Worm (Caenorhabditis elegans): ENCODE data around the gene F28A12.3.

Gene F28A12.3

ce11 chrV:8629029-8629428, 12.1 kb downstream of the F28A12.3 start, which contains the start of gene F41E6.12:
F41E6.12 (minus strand) TSS chrV:8629129.
- TF ChIP-seq blmp-1 (tag; optimal IDR thresholded peaks at IDR 0.05), result peak; percentile 21
- TF ChIP-seq ces-1 (GFP tag; optimal IDR thresholded peaks at IDR 0.05), result no peak
- TF ChIP-seq ama-1 (optimal IDR thresholded peaks at IDR 0.05), result peak; percentile 50
- TF ChIP-seq nhr-85 (tag), result peak; percentile 49
- no peak for TF ChIP-seq unc-30 (tag; optimal IDR thresholded peaks at IDR 0.05)
- TF ChIP-seq fkh-8 (tag; optimal IDR thresholded peaks at IDR 0.05), result no peak
- TF ChIP-seq efl-1 (optimal IDR thresholded peaks at IDR 0.05), result no peak
- TF ChIP-seq efl-1 (GFP tag; optimal IDR thresholded peaks at IDR 0.05 in 1 of 2), result peak in 1 of 2 experiments; percentile 37

ce11 chrV:8627580-8627979, 13.6 kb downstream of the F28A12.3 start:
- TF ChIP-seq efl-1 (optimal IDR thresholded peaks at IDR 0.05), result no peak
- TF ChIP-seq efl-1 (GFP tag; optimal IDR thresholded peaks at IDR 0.05 in 1 of 2), result peak in 1 of 2 experiments; percentile 48
- no peak for TF ChIP-seq efl-3 (GFP tag; optimal IDR thresholded peaks at IDR 0.05)

ce11 chrV:8626406-8626805, 14.8 kb downstream of the F28A12.3 start:
- TF ChIP-seq egl-13 (tag; optimal IDR thresholded peaks at IDR 0.05) (peak; percentile 5), fkh-8 (tag; optimal IDR thresholded peaks at IDR 0.05) (peak; percentile 6), nhr-12 (tag; optimal IDR thresholded peaks at IDR 0.05) (no peak), lin-14 (GFP tag; optimal IDR thresholded peaks at IDR 0.05) (peak; percentile 26), nhr-71 (tag; optimal IDR thresholded peaks at IDR 0.05) (peak; percentile 25), blmp-1 (tag; optimal IDR thresholded peaks at IDR 0.05) (no peak), nhr-85 (tag) (peak; percentile 76)

- TF ChIP-seq unc-130 (tag; optimal IDR thresholded peaks at IDR 0.05) (no peak), lin-14 (GFP tag; optimal IDR thresholded peaks at IDR 0.05) (peak; percentile 70), ztf-4 (tag; optimal IDR thresholded peaks at IDR 0.05) (no peak), blmp-1 (tag; optimal IDR thresholded peaks at IDR 0.05) (no peak), dsc-1 (tag; optimal IDR thresholded peaks at IDR 0.05) (peak; percentile 33), ceh-82 (tag; optimal IDR thresholded peaks at IDR 0.05) (peak in 1 of 3 experiments; percentile 24), fkh-10 (GFP tag; optimal IDR thresholded peaks at IDR 0.05) (peak; percentile 19), isw-1 (GFP tag; IDR thresholded peaks at IDR 0.05) (no peak)
These were observed 17.4 kb downstream of the F28A12.3 start, which contains the start of gene F41E6.17 for ce11 chrV:8623754-8624153. F41E6.17 (plus strand) TSS chrV:8624101.

- TF ChIP-seq pax-3 (tag; optimal IDR thresholded peaks at IDR 0.05) (no peak), ceh-82 (tag; optimal IDR thresholded peaks at IDR 0.05) (no peak), nhr-28 (tag; optimal IDR thresholded peaks at IDR 0.05) (no peak), vab-15 (tag; optimal IDR thresholded peaks at IDR 0.05) (no peak), C16A3.4 (tag; optimal IDR thresholded peaks at IDR 0.05) (no peak), lin-35 (GFP tag; optimal IDR thresholded peaks at IDR 0.05) (no peak), nhr-12 (tag; optimal IDR thresholded peaks at IDR 0.05) (no peak), ceh-88 (GFP tag; IDR thresholded peaks at IDR 0.05) (no peak), aly-2 (tag; optimal IDR thresholded peaks at IDR 0.05) (no peak), unc-30 (tag; optimal IDR thresholded peaks at IDR 0.05) (no peak), sox-4 (tag; optimal IDR thresholded peaks at IDR 0.05) (no peak), nhr-47 (tag; optimal IDR thresholded peaks at IDR 0.05) (no peak), zag-1 (tag; optimal IDR thresholded peaks at IDR 0.05) (no peak), rnt-1 (tag; optimal IDR thresholded peaks at IDR 0.05) (no peak), fkh-8 (tag; optimal IDR thresholded peaks at IDR 0.05) (no peak)
These were observed 18.9 kb downstream of the F28A12.3 start, which contains the start of gene F41E6.1 for ce11 chrV:8622314-8622713. F41E6.1 (plus strand) TSS chrV:8622614.

ce11 chrV:8621213-8621612, 20.0 kb downstream of the F28A12.3 start, which contains the start of gene idpc-2:
idpc-2 (minus strand) TSS chrV:8621313.
- no peak for TF ChIP-seq C16A3.4 (tag; optimal IDR thresholded peaks at IDR 0.05)
- TF ChIP-seq nhr-85 (tag), result no peak
- TF ChIP-seq F16B12.6 (tag; optimal IDR thresholded peaks at IDR 0.05), result no peak
- no peak for TF ChIP-seq tbx-2 (tag; optimal IDR thresholded peaks at IDR 0.05)
- no peak for TF ChIP-seq skn-1 (tag; optimal IDR thresholded peaks at IDR 0.05)
- no peak for TF ChIP-seq rnt-1 (tag; optimal IDR thresholded peaks at IDR 0.05)
- TF ChIP-seq egl-27 (tag; optimal IDR thresholded peaks at IDR 0.05), result no peak
- TF ChIP-seq pax-3 (tag; optimal IDR thresholded peaks at IDR 0.05), result no peak
